Worm (Caenorhabditis elegans) whole organism, L1 larva: Measurements from ENCODE around the gene unc-93.

ENCODE experiments used
- C04F5.9 ChIP-seq: sonication (generic microtip); optimal IDR thresholded peaks from 2 replicates; lab custom pipeline; 2016; ENCODE audit warnings: missing genetic modification characterization, missing compliant biosample characterization
- C34B4.2 ChIP-seq: sonication (generic microtip); optimal IDR thresholded peaks from 2 replicates; lab custom pipeline; 2017; ENCODE audit warnings: mild to moderate bottlenecking, missing genetic modification characterization, missing compliant biosample characterization
- F16B12.6 ChIP-seq: fragments of 150-350 bp; optimal IDR thresholded peaks from 2 replicates; lab custom pipeline; 2014; ENCODE audit warnings: missing biosample characterization, missing genetic modification characterization
- aha-1 ChIP-seq: fragments of 150-350 bp; optimal IDR thresholded peaks from 2 replicates; lab custom pipeline; 2014; ENCODE audit warnings: missing biosample characterization, missing genetic modification characterization
- alr-1 ChIP-seq: fragments of 200-800 bp; sonication (Bioruptor generic); optimal IDR thresholded peaks from 2 replicates; lab custom pipeline; 2018; ENCODE audit warnings: borderline replicate concordance, mild to moderate bottlenecking, missing genetic modification characterization, missing compliant biosample characterization
- ama-1 ChIP-seq: fragments of 150-350 bp; optimal IDR thresholded peaks from 2 replicates; lab custom pipeline; 2014
- blmp-1 ChIP-seq: fragments of 150-350 bp; optimal IDR thresholded peaks from 2 replicates; lab custom pipeline; 2014; ENCODE audit warnings: missing biosample characterization, missing genetic modification characterization
- ceh-63 ChIP-seq: fragments of 200-800 bp; sonication (Bioruptor generic); optimal IDR thresholded peaks from 2 replicates; lab custom pipeline; 2018; ENCODE audit warnings: mild to moderate bottlenecking, missing genetic modification characterization, missing compliant biosample characterization
- ceh-88 ChIP-seq: fragments of 200-800 bp; sonication (Bioruptor generic); IDR thresholded peaks from 2 replicates; pipeline ENCODE4 v1.3.6; 2022; ENCODE audit warnings: missing genetic modification characterization, missing compliant biosample characterization
- ceh-90 ChIP-seq: sonication (generic microtip); optimal IDR thresholded peaks from 2 replicates; lab custom pipeline; 2016; ENCODE audit warnings: missing genetic modification characterization, missing compliant biosample characterization
- ces-1 ChIP-seq: fragments of 150-350 bp; optimal IDR thresholded peaks from 2 replicates; lab custom pipeline; 2014; ENCODE audit warnings: missing biosample characterization, missing genetic modification reagents, missing genetic modification characterization
- dpl-1 ChIP-seq, 3 experiments: fragments of 150-350 bp in 2 of 3; sonication (generic microtip) in 1 of 3; optimal IDR thresholded peaks; 2 replicates each; lab custom pipeline; 2014 to 2017; ENCODE audit warnings: missing biosample characterization in 3 of 3, missing genetic modification characterization in 3 of 3, missing genetic modification reagents in 3 of 3
- dsc-1 ChIP-seq: sonication (generic microtip); optimal IDR thresholded peaks from 2 replicates; lab custom pipeline; 2016; ENCODE audit warnings: mild to moderate bottlenecking, missing genetic modification characterization, missing compliant biosample characterization
- efl-1 ChIP-seq, 4 experiments: fragments of 150-350 bp; optimal IDR thresholded peaks in 3 of 4; peaks in 1 of 4; 1 replicate in 1 of 4; 2 replicates in 3 of 4; lab custom pipeline; 2014; ENCODE audit warnings: missing biosample characterization in 2 of 4, missing genetic modification characterization in 2 of 4, missing genetic modification reagents in 2 of 4
- egl-13 ChIP-seq: sonication (generic microtip); optimal IDR thresholded peaks from 2 replicates; lab custom pipeline; 2016; ENCODE audit warnings: missing genotype, missing genetic modification reagents, missing genetic modification characterization, missing compliant biosample characterization
- fkh-4 ChIP-seq: sonication (generic microtip); optimal IDR thresholded peaks from 2 replicates; lab custom pipeline; 2016; ENCODE audit warnings: missing compliant biosample characterization, missing genetic modification characterization, borderline replicate concordance
- hlh-4 ChIP-seq: sonication (generic microtip); optimal IDR thresholded peaks from 2 replicates; lab custom pipeline; 2016; ENCODE audit warnings: mild to moderate bottlenecking, missing genetic modification characterization, missing compliant biosample characterization
- hpl-2 ChIP-seq: fragments of 150-350 bp; optimal IDR thresholded peaks from 2 replicates; lab custom pipeline; 2014; ENCODE audit warnings: missing biosample characterization, missing genetic modification reagents, missing genetic modification characterization
- isw-1 ChIP-seq: fragments of 200-800 bp; sonication (Bioruptor generic); IDR thresholded peaks from 2 replicates; pipeline ENCODE4 v1.3.6; 2022; ENCODE audit warnings: missing genetic modification characterization, missing compliant biosample characterization
- lin-14 ChIP-seq: fragments of 200-800 bp; sonication (Bioruptor generic); optimal IDR thresholded peaks from 2 replicates; lab custom pipeline; 2018; ENCODE audit warnings: mild to moderate bottlenecking, missing genetic modification characterization, moderate library complexity, missing compliant biosample characterization
- lin-15B ChIP-seq: fragments of 150-350 bp; sonication (generic microtip); optimal IDR thresholded peaks from 3 replicates; lab custom pipeline; 2014; ENCODE audit warnings: missing biosample characterization, missing genetic modification characterization
- lin-35 ChIP-seq, 2 experiments: fragments of 150-350 bp; optimal IDR thresholded peaks; 2 replicates each; lab custom pipeline; 2014; ENCODE audit warnings: missing biosample characterization in 2 of 2, missing genetic modification characterization in 2 of 2, missing genetic modification reagents in 2 of 2
- lir-3 ChIP-seq: sonication (generic microtip); optimal IDR thresholded peaks from 2 replicates; lab custom pipeline; 2016; ENCODE audit warnings: mild to moderate bottlenecking, missing genetic modification characterization, moderate library complexity, missing compliant biosample characterization; ENCODE audit not compliant: poor library complexity
- lsy-2 ChIP-seq, 2 experiments: fragments of 150-350 bp; optimal IDR thresholded peaks; 2 replicates each; lab custom pipeline; 2014; ENCODE audit warnings: missing biosample characterization in 2 of 2, missing genetic modification characterization in 2 of 2
- mab-9 ChIP-seq: fragments of 200-800 bp; sonication (Bioruptor generic); IDR thresholded peaks from 2 replicates; pipeline ENCODE4 v1.3.6; 2022; ENCODE audit warnings: missing genetic modification reagents, missing genetic modification characterization, missing compliant biosample characterization
- mdl-1 ChIP-seq, 2 experiments: fragments of 150-350 bp; optimal IDR thresholded peaks; 2 replicates each; lab custom pipeline; 2014 to 2017; ENCODE audit warnings: missing biosample characterization in 2 of 2, missing genetic modification characterization in 2 of 2, inconsistent platforms in 1 of 2
- nhr-20 ChIP-seq: sonication (generic microtip); optimal IDR thresholded peaks from 2 replicates; lab custom pipeline; 2016; ENCODE audit warnings: mild to moderate bottlenecking, missing genetic modification characterization, missing compliant biosample characterization
- nhr-237 ChIP-seq: fragments of 150-350 bp; optimal IDR thresholded peaks from 2 replicates; lab custom pipeline; 2014; ENCODE audit warnings: missing biosample characterization, missing genetic modification characterization
- nhr-28 ChIP-seq: fragments of 150-350 bp; optimal IDR thresholded peaks from 2 replicates; lab custom pipeline; 2014; ENCODE audit warnings: missing biosample characterization, missing genetic modification characterization
- nhr-47 ChIP-seq: sonication (generic microtip); optimal IDR thresholded peaks from 2 replicates; lab custom pipeline; 2016; ENCODE audit warnings: mild to moderate bottlenecking, missing genetic modification characterization, moderate library complexity, missing compliant biosample characterization
- nhr-71 ChIP-seq: sonication (generic microtip); optimal IDR thresholded peaks from 2 replicates; lab custom pipeline; 2016; ENCODE audit warnings: mild to moderate bottlenecking, missing genetic modification characterization, moderate library complexity, missing compliant biosample characterization
- nhr-76 ChIP-seq: sonication (generic microtip); optimal IDR thresholded peaks from 2 replicates; lab custom pipeline; 2017; ENCODE audit warnings: missing biosample characterization, missing genetic modification characterization
- nhr-85 ChIP-seq: sonication (generic microtip); peaks from one replicate; lab custom pipeline; 2016; ENCODE audit warnings: missing genetic modification characterization, inconsistent platforms, missing compliant biosample characterization
- nhr-90 ChIP-seq: sonication (generic microtip); optimal IDR thresholded peaks from 2 replicates; lab custom pipeline; 2016; ENCODE audit warnings: mild to moderate bottlenecking, missing genetic modification characterization, missing compliant biosample characterization; ENCODE audit not compliant: poor library complexity
- pax-3 ChIP-seq: fragments of 200-800 bp; sonication (Bioruptor generic); optimal IDR thresholded peaks from 2 replicates; lab custom pipeline; 2018; ENCODE audit warnings: mild to moderate bottlenecking, missing genetic modification characterization, moderate library complexity, missing compliant biosample characterization
- pqm-1 ChIP-seq: sonication (generic microtip); optimal IDR thresholded peaks from 3 replicates; lab custom pipeline; 2017; ENCODE audit warnings: missing biosample characterization, missing genetic modification characterization
- rnt-1 ChIP-seq: sonication (generic microtip); optimal IDR thresholded peaks from 2 replicates; lab custom pipeline; 2016; ENCODE audit warnings: mild to moderate bottlenecking, missing genetic modification characterization, moderate library complexity, missing compliant biosample characterization
- skn-1 ChIP-seq: fragments of 150-350 bp; optimal IDR thresholded peaks from 2 replicates; lab custom pipeline; 2014; ENCODE audit warnings: missing biosample characterization, missing genetic modification characterization
- snu-23 ChIP-seq: sonication (generic microtip); optimal IDR thresholded peaks from 2 replicates; lab custom pipeline; 2016; ENCODE audit warnings: missing genetic modification characterization, missing compliant biosample characterization
- sptf-1 ChIP-seq: fragments of 150-350 bp; optimal IDR thresholded peaks from 2 replicates; lab custom pipeline; 2014; ENCODE audit warnings: missing biosample characterization, missing genetic modification characterization
- sup-37 ChIP-seq: fragments of 200-800 bp; sonication (Bioruptor generic); optimal IDR thresholded peaks from 2 replicates; lab custom pipeline; 2018; ENCODE audit warnings: mild to moderate bottlenecking, missing genetic modification characterization, missing compliant biosample characterization
- swsn-7 ChIP-seq: sonication (generic microtip); optimal IDR thresholded peaks from 2 replicates; lab custom pipeline; 2016; ENCODE audit warnings: missing genetic modification characterization, missing compliant biosample characterization
- tlp-1 ChIP-seq: fragments of 150-350 bp; optimal IDR thresholded peaks from 2 replicates; lab custom pipeline; 2014; ENCODE audit warnings: missing biosample characterization, missing genetic modification characterization
- unc-130 ChIP-seq: fragments of 150-350 bp; optimal IDR thresholded peaks from 2 replicates; lab custom pipeline; 2017; ENCODE audit warnings: missing biosample characterization, missing genetic modification characterization, inconsistent platforms
- unc-62 ChIP-seq: fragments of 150-350 bp; optimal IDR thresholded peaks from 2 replicates; lab custom pipeline; 2014; ENCODE audit warnings: missing biosample characterization, missing genetic modification reagents, missing genetic modification characterization
- vab-15 ChIP-seq: sonication (generic microtip); optimal IDR thresholded peaks from 2 replicates; lab custom pipeline; 2017; ENCODE audit warnings: missing genotype, mild to moderate bottlenecking, missing genetic modification characterization, missing compliant biosample characterization
- xbp-1 ChIP-seq: sonication (generic microtip); optimal IDR thresholded peaks from 2 replicates; lab custom pipeline; 2016; ENCODE audit warnings: missing genetic modification characterization, missing compliant biosample characterization
- zip-4 ChIP-seq: fragments of 200-800 bp; sonication (Bioruptor generic); optimal IDR thresholded peaks from 2 replicates; lab custom pipeline; 2018; ENCODE audit warnings: mild to moderate bottlenecking, missing genetic modification characterization, moderate library complexity, missing compliant biosample characterization

The unc-93 gene

DNA sequence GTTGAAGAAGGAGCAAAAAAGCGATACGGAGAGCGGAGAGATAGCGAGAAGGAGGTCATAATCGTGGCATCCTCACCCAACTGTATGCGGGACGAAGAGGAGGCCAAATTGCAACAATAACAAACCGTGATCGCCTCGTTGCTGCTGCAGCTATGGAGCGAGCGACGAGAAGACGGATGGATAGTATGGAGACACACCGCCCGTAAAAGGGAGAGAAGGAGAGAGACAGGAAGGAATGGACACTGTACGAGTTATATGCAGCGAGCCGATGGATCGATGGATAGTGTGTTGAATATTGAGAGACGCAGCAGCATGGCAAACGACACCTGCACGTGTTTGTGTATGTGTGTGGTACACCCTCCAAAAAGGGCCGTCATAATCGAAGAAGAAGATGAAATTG lies 20.4 kb upstream of the unc-93 start (continued):
- TF ChIP-seq swsn-7 (tag; lab: Kevin White, UChicago): no peak
- TF ChIP-seq vab-15 (tag; lab: Kevin White, UChicago): no peak
- TF ChIP-seq, all 84 proteins: peak for 5

ce11 chrIII:3627042-3627441 lies 17.1 kb upstream of the unc-93 start, which contains the start of gene sel-8:
Gene sel-8, minus strand, starts transcription at chrIII:3627142.
- TF ChIP-seq snu-23 (no peak), egl-13 (tag; lab: Kevin White, UChicago) (no peak), unc-130 (no peak)

DNA sequence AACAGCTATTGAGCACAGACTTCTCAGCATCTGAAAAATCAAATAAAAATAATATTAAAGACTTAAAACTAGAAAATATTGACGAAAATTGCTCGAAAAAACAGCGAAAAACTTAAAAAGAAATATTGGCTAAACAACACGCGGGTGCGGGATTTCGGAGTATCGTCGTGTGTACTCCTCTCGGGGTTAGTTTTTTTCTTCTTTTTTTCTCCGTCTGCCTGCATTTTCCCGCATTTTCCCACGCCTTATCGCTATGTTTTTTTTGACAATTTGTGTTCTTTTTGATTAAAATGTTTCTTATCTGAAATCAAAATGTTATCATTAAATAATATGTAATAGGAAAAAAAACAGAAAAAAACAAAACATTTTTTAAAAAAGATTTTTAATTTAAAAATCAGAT lies 13.8 kb upstream of the unc-93 start, which contains the start of gene mrps-31:
mrps-31 (minus strand) TSS at position 36 of the 400 bp plus-strand sequence.
- TF ChIP-seq F16B12.6 (tag; lab: Kevin White, UChicago): peak; percentile 37
- TF ChIP-seq mdl-1 (tag; optimal IDR thresholded peaks at IDR 0.05; lab: Kevin White, UChicago): peak in 1 of 2 experiments; percentile 40
- TF ChIP-seq C04F5.9: no peak
- peak; percentile 59 to 69 for TF ChIP-seq lsy-2 (tag; optimal IDR thresholded peaks at IDR 0.05; lab: Kevin White, UChicago)
- no peak for TF ChIP-seq egl-13 (tag; lab: Kevin White, UChicago)
- no peak for TF ChIP-seq unc-62 (GFP tag; lab: Kevin White, UChicago)
- TF ChIP-seq nhr-20 (tag; lab: Kevin White, UChicago): peak; percentile 51
- no peak for TF ChIP-seq ceh-90 (tag; lab: Kevin White, UChicago)
- peak; percentile 65 for TF ChIP-seq nhr-47
- no peak for TF ChIP-seq pax-3 (tag; lab: Kevin White, UChicago)
- TF ChIP-seq hlh-4 (tag; lab: Kevin White, UChicago): no peak
- no peak for TF ChIP-seq C34B4.2 (tag; lab: Kevin White, UChicago)
- no peak for TF ChIP-seq ceh-88 (GFP tag; lab: Robert Waterston, UW)
- TF ChIP-seq rnt-1: peak; percentile 37
- TF ChIP-seq sptf-1 (tag; lab: Kevin White, UChicago): no peak
- no peak for TF ChIP-seq isw-1 (GFP tag; lab: Robert Waterston, UW)
- TF ChIP-seq pqm-1: peak; percentile 58
- TF ChIP-seq lin-35 (GFP tag; optimal IDR thresholded peaks at IDR 0.05; lab: Kevin White, UChicago): peak; percentile 45 to 68
- TF ChIP-seq unc-130: peak; percentile 23
- no peak for TF ChIP-seq ama-1 (lab: Kevin White, UChicago)
- peak; percentile 79 for TF ChIP-seq snu-23
- peak; percentile 64 for TF ChIP-seq nhr-90
- no peak for TF ChIP-seq fkh-4 (tag; lab: Kevin White, UChicago)
- TF ChIP-seq nhr-85 (tag; lab: Kevin White, UChicago): no peak
- TF ChIP-seq alr-1 (tag; lab: Kevin White, UChicago): no peak
- peak; percentile 24 to 58 (median 57) for TF ChIP-seq dpl-1 (GFP tag; optimal IDR thresholded peaks at IDR 0.05; lab: Kevin White, UChicago)
- TF ChIP-seq tlp-1: no peak
- no peak for TF ChIP-seq aha-1 (tag; lab: Kevin White, UChicago)
- TF ChIP-seq ceh-63: no peak
- TF ChIP-seq vab-15 (tag; lab: Kevin White, UChicago): no peak
- TF ChIP-seq skn-1 (tag; lab: Kevin White, UChicago): no peak
- peak; percentile 79 for TF ChIP-seq lin-14
- peak; percentile 73 for TF ChIP-seq nhr-71 (tag; lab: Kevin White, UChicago)
- TF ChIP-seq lin-15B (tag; lab: Kevin White, UChicago): peak; percentile 52
- no peak for TF ChIP-seq hpl-2 (GFP tag; lab: Kevin White, UChicago)
- no peak for TF ChIP-seq sup-37
- no peak for TF ChIP-seq nhr-28 (tag; lab: Kevin White, UChicago)
- no peak for TF ChIP-seq lir-3
- no peak for TF ChIP-seq nhr-237 (tag; lab: Kevin White, UChicago)
- no peak for TF ChIP-seq ces-1 (GFP tag; lab: Kevin White, UChicago)
- TF ChIP-seq efl-1 (optimal IDR thresholded peaks at IDR 0.05; lab: Kevin White, UChicago): peak; percentile 49 to 60
- peak; percentile 61 to 96 for TF ChIP-seq efl-1 (GFP tag; optimal IDR thresholded peaks at IDR 0.05 in 1 of 2; lab: Kevin White, UChicago)
- peak; percentile 34 for TF ChIP-seq dsc-1 (tag; lab: Kevin White, UChicago)
- TF ChIP-seq mab-9 (GFP tag; lab: Robert Waterston, UW): no peak
- TF ChIP-seq xbp-1 (tag; lab: Kevin White, UChicago): peak; percentile 59
- no peak for TF ChIP-seq nhr-76 (tag; lab: Kevin White, UChicago)
- peak; percentile 1 for TF ChIP-seq blmp-1
- TF ChIP-seq zip-4: no peak
